Worm (Caenorhabditis elegans): ENCODE measurements around the gene nspg-7.1.
"Not testable (repeated sequence)": the region's sequence is repeated elsewhere in the genome, so short reads cannot be mapped to it uniquely, and the experiment has no call there.

ce11 chrIV:9312827-9313226 lies 17.8 kb downstream of the nspg-7.1 start, which contains the start of gene F49C12.7:
- TF ChIP-seq ama-1 (optimal IDR thresholded peaks at IDR 0.05); jun-1 (tag; optimal IDR thresholded peaks at IDR 0.05); fkh-2 (tag; optimal IDR thresholded peaks at IDR 0.05); lin-39 (tag; optimal IDR thresholded peaks at IDR 0.05); nhr-77 (tag; optimal IDR thresholded peaks at IDR 0.05); egl-27 (tag; optimal IDR thresholded peaks at IDR 0.05); ceh-16 (tag; optimal IDR thresholded peaks at IDR 0.05); ztf-4 (tag; optimal IDR thresholded peaks at IDR 0.05); unc-62 (GFP tag; optimal IDR thresholded peaks at IDR 0.05); nhr-28 (tag; optimal IDR thresholded peaks at IDR 0.05); pha-4 (tag; optimal IDR thresholded peaks at IDR 0.05); nhr-76 (tag; optimal IDR thresholded peaks at IDR 0.05); fkh-10 (GFP tag; optimal IDR thresholded peaks at IDR 0.05): not testable (repeated sequence)

All from whole organism, L3 larva.